Worm (Caenorhabditis elegans) whole organism, young adult: Measurements from ENCODE around the gene sec-20.

ENCODE experiments used
- B0019.2 ChIP-seq: fragments of 200-800 bp; sonication (Bioruptor generic); conservative IDR thresholded peaks from 2 replicates; pipeline ENCODE4 v1.3.6; 2022; ENCODE audit warnings: missing genetic modification reagents, missing genetic modification characterization, missing compliant biosample characterization
- F22D6.2 ChIP-seq: sonication (generic microtip); optimal IDR thresholded peaks from 2 replicates; lab custom pipeline; 2016; ENCODE audit warnings: mild to moderate bottlenecking, missing genetic modification characterization, missing compliant biosample characterization
- F49E8.2 ChIP-seq: sonication (generic microtip); optimal IDR thresholded peaks from 3 replicates; lab custom pipeline; 2017; ENCODE audit warnings: missing genetic modification characterization, mild to moderate bottlenecking, missing compliant biosample characterization, antibody characterized with exemption, moderate library complexity; ENCODE audit not compliant: insufficient read depth
- attf-6 ChIP-seq: fragments of 200-800 bp; sonication (Bioruptor generic); IDR thresholded peaks from 2 replicates; pipeline ENCODE4 v1.3.6; 2022; ENCODE audit warnings: missing genetic modification reagents, missing genetic modification characterization, missing compliant biosample characterization
- ceh-27 ChIP-seq: fragments of 200-800 bp; sonication (Bioruptor generic); optimal IDR thresholded peaks from 2 replicates; lab custom pipeline; 2018; ENCODE audit warnings: mild to moderate bottlenecking, missing genetic modification characterization, moderate library complexity, missing compliant biosample characterization
- ets-4 ChIP-seq: fragments of 200-800 bp; sonication (Bioruptor generic); optimal IDR thresholded peaks from 2 replicates; lab custom pipeline; 2018; ENCODE audit warnings: mild to moderate bottlenecking, missing genetic modification characterization, missing compliant biosample characterization
- repo-1 ChIP-seq: sonication (generic microtip); optimal IDR thresholded peaks from 2 replicates; lab custom pipeline; 2017; ENCODE audit warnings: mild to moderate bottlenecking, missing genetic modification characterization, missing compliant biosample characterization
- snpc-4 ChIP-seq, 5 experiments: fragments of 150-350 bp in 1 of 5; sonication (generic microtip) in 4 of 5; optimal IDR thresholded peaks; 2 replicates each; lab custom pipeline; 2014 to 2018; ENCODE audit warnings: missing genetic modification characterization in 5 of 5, missing biosample characterization in 3 of 5, antibody characterized with exemption in 2 of 5, mild to moderate bottlenecking in 2 of 5, missing compliant biosample characterization in 2 of 5, missing genotype in 2 of 5, moderate library complexity in 2 of 5, missing genetic modification reagents in 1 of 5
- tbp1 ChIP-seq: fragments of 200-800 bp; sonication (Bioruptor generic); optimal IDR thresholded peaks from 2 replicates; lab custom pipeline; 2018; ENCODE audit warnings: mild to moderate bottlenecking, missing genetic modification characterization, missing compliant biosample characterization
- unc-62 ChIP-seq: fragments of 150-350 bp; optimal IDR thresholded peaks from 2 replicates; lab custom pipeline; 2014; ENCODE audit warnings: missing biosample characterization, missing genetic modification reagents, missing genetic modification characterization
- zim-3 ChIP-seq: sonication (generic microtip); optimal IDR thresholded peaks from 2 replicates; lab custom pipeline; 2017; ENCODE audit warnings: mild to moderate bottlenecking, missing genetic modification characterization, moderate library complexity, missing compliant biosample characterization

ce11 chrIII:180963-181362 is 10.9 kb upstream of the sec-20 start, which contains the start of gene F40G9.5:
- no peak for TF ChIP-seq ceh-27 (GFP tag; lab: Kevin White, UChicago)
- TF ChIP-seq snpc-4 (GFP tag; optimal IDR thresholded peaks at IDR 0.05; lab: Kevin White, UChicago): no peak
- TF ChIP-seq snpc-4 (tag; optimal IDR thresholded peaks at IDR 0.05; lab: Kevin White, UChicago): no peak
- TF ChIP-seq F22D6.2 (tag; lab: Kevin White, UChicago): no peak
- no peak for TF ChIP-seq B0019.2 (GFP tag; lab: Robert Waterston, UW)
- no peak for TF ChIP-seq repo-1
- no peak for TF ChIP-seq attf-6 (GFP tag; lab: Robert Waterston, UW)
- no peak for TF ChIP-seq tbp1
- TF ChIP-seq ets-4: no peak
- no peak for TF ChIP-seq unc-62
- no peak for TF ChIP-seq zim-3 (tag; lab: Kevin White, UChicago)
- no peak for TF ChIP-seq F49E8.2 (tag; lab: Kevin White, UChicago)
